Fruit fly (Drosophila melanogaster) whole organism, embryonic: Measurements from ENCODE around the gene CG14406.
A peak's percentile ranks its signal among the peaks of the same experiment; 100 is the strongest.

Experiments used
- BEAF-32 ChIP-seq: fragments of 200-800 bp; sonication (Bioruptor generic); optimal IDR thresholded peaks from 3 replicates; lab custom pipeline; 2017; ENCODE audit warnings: missing biosample characterization, missing genetic modification characterization, mild to moderate bottlenecking, moderate library complexity, missing genetic modification reagents
- Bgb ChIP-seq: fragments of 200-800 bp; sonication (Bioruptor generic); IDR thresholded peaks from 2 replicates; pipeline ENCODE4 v1.3.6; 2022; ENCODE audit warnings: missing biosample characterization, missing genetic modification characterization; ENCODE audit not compliant: partially characterized antibody
- BtbVII ChIP-seq: fragments of 200-800 bp; sonication (Bioruptor generic); optimal IDR thresholded peaks from 3 replicates; lab custom pipeline; 2017; ENCODE audit warnings: missing biosample characterization, mild to moderate bottlenecking, missing genetic modification characterization
- CG1024 ChIP-seq: fragments of 200-800 bp; sonication (Bioruptor generic); IDR thresholded peaks from 2 replicates; pipeline ENCODE4 v1.3.6; 2022; ENCODE audit warnings: missing biosample characterization, missing genetic modification characterization
- CG11695 ChIP-seq: fragments of 200-800 bp; sonication (Bioruptor generic); IDR thresholded peaks from 3 replicates; pipeline ENCODE4 v1.3.6; 2022; ENCODE audit warnings: missing biosample characterization, missing genetic modification characterization
- CG12391 ChIP-seq: fragments of 200-800 bp; sonication (Bioruptor generic); optimal IDR thresholded peaks from 3 replicates; lab custom pipeline; 2018; ENCODE audit warnings: missing biosample characterization, mild to moderate bottlenecking, missing genetic modification characterization, moderate library complexity
- CG12659 ChIP-seq: fragments of 200-800 bp; sonication (Bioruptor generic); optimal IDR thresholded peaks from 3 replicates; lab custom pipeline; 2017; ENCODE audit warnings: mild to moderate bottlenecking, missing biosample characterization, missing genetic modification reagents, missing genetic modification characterization
- CG13296 ChIP-seq: fragments of 200-800 bp; sonication (Bioruptor generic); optimal IDR thresholded peaks from 3 replicates; lab custom pipeline; 2018; ENCODE audit warnings: missing biosample characterization, mild to moderate bottlenecking, missing genetic modification characterization
- CG14667 ChIP-seq: fragments of 200-800 bp; sonication (Bioruptor generic); IDR thresholded peaks from 2 replicates; pipeline ENCODE4 v1.3.6; 2022; ENCODE audit warnings: missing biosample characterization, missing genetic modification characterization
- CG1603 ChIP-seq: fragments of 200-800 bp; sonication (Bioruptor generic); optimal IDR thresholded peaks from 2 replicates; lab custom pipeline; 2019; ENCODE audit warnings: missing biosample characterization, mild to moderate bottlenecking, missing genetic modification characterization, moderate library complexity
- CG2116 ChIP-seq: fragments of 200-800 bp; sonication (Bioruptor generic); optimal IDR thresholded peaks from 3 replicates; lab custom pipeline; 2018; ENCODE audit warnings: missing biosample characterization, mild to moderate bottlenecking, missing genetic modification characterization
- CG33213 ChIP-seq: fragments of 200-800 bp; sonication (Bioruptor generic); optimal IDR thresholded peaks from 3 replicates; lab custom pipeline; 2016; ENCODE audit warnings: missing biosample characterization, missing genetic modification characterization
- CG34224 ChIP-seq: fragments of 200-800 bp; sonication (Bioruptor generic); IDR thresholded peaks from 3 replicates; pipeline ENCODE4 v1.3.6; 2022; ENCODE audit warnings: missing biosample characterization, missing genetic modification characterization; ENCODE audit not compliant: partially characterized antibody
- CG5180 ChIP-seq: fragments of 200-800 bp; sonication (Bioruptor generic); optimal IDR thresholded peaks from 3 replicates; lab custom pipeline; 2017; ENCODE audit warnings: missing biosample characterization, missing genetic modification characterization, mild to moderate bottlenecking, moderate library complexity, missing genetic modification reagents
- CG6683 ChIP-seq: fragments of 200-800 bp; sonication (Bioruptor generic); optimal IDR thresholded peaks from 2 replicates; lab custom pipeline; 2017; ENCODE audit warnings: missing biosample characterization, mild to moderate bottlenecking, missing genetic modification characterization, missing genetic modification reagents
- CG6689 ChIP-seq: fragments of 200-800 bp; sonication (Bioruptor generic); IDR thresholded peaks from 2 replicates; pipeline ENCODE4 v1.3.6; 2022; ENCODE audit warnings: missing biosample characterization, missing genetic modification characterization
- CG6854 ChIP-seq: fragments of 200-800 bp; sonication (Bioruptor generic); optimal IDR thresholded peaks from 3 replicates; lab custom pipeline; 2017; ENCODE audit warnings: missing biosample characterization, mild to moderate bottlenecking, missing genetic modification characterization
- CG7745 ChIP-seq: fragments of 200-800 bp; sonication (Bioruptor generic); optimal IDR thresholded peaks from 2 replicates; lab custom pipeline; 2018; ENCODE audit warnings: missing biosample characterization, mild to moderate bottlenecking, missing genetic modification characterization, moderate library complexity
- CG7987 ChIP-seq: fragments of 200-800 bp; sonication (Bioruptor generic); optimal IDR thresholded peaks from 2 replicates; lab custom pipeline; 2018; ENCODE audit warnings: missing biosample characterization, mild to moderate bottlenecking, missing genetic modification characterization, moderate library complexity
- CG9215 ChIP-seq: fragments of 200-800 bp; sonication (Bioruptor generic); IDR thresholded peaks from 2 replicates; pipeline ENCODE4 v1.3.6; 2022; ENCODE audit warnings: missing biosample characterization, missing genetic modification characterization
- CG9437 ChIP-seq: fragments of 200-800 bp; sonication (Bioruptor generic); optimal IDR thresholded peaks from 2 replicates; lab custom pipeline; 2018; ENCODE audit warnings: missing biosample characterization, mild to moderate bottlenecking, missing genetic modification characterization
- CTCF ChIP-seq: fragments of 200-800 bp; sonication (Bioruptor generic); optimal IDR thresholded peaks from 2 replicates; lab custom pipeline; 2017; ENCODE audit warnings: missing biosample characterization, mild to moderate bottlenecking, missing genetic modification characterization, moderate library complexity
- CrebB ChIP-seq: fragments of 200-800 bp; sonication (Bioruptor generic); optimal IDR thresholded peaks from 3 replicates; lab custom pipeline; 2018; ENCODE audit warnings: missing biosample characterization, mild to moderate bottlenecking, missing genetic modification characterization
- D19A ChIP-seq: fragments of 200-800 bp; optimal IDR thresholded peaks from 3 replicates; lab custom pipeline; 2019; ENCODE audit warnings: missing biosample characterization, mild to moderate bottlenecking, missing genetic modification characterization, moderate library complexity
- Deaf1 ChIP-seq: fragments of 200-800 bp; optimal IDR thresholded peaks from 3 replicates; lab custom pipeline; 2019; ENCODE audit warnings: missing biosample characterization, mild to moderate bottlenecking, missing genetic modification characterization, moderate library complexity
- Eip74EF ChIP-seq, 2 experiments: fragments of 200-800 bp in 1 of 2; fragments of >200 bp in 1 of 2; sonication (Bioruptor generic) in 1 of 2; optimal IDR thresholded peaks; 2 replicates each; lab custom pipeline; 2017 to 2019; ENCODE audit warnings: missing biosample characterization in 2 of 2, missing genetic modification characterization in 2 of 2, mild to moderate bottlenecking in 1 of 2, moderate library complexity in 1 of 2
- Fer2 ChIP-seq: fragments of 200-800 bp; sonication (Bioruptor generic); optimal IDR thresholded peaks from 2 replicates; lab custom pipeline; 2018; ENCODE audit warnings: missing biosample characterization, mild to moderate bottlenecking, missing genetic modification characterization, moderate library complexity
- Fer3 ChIP-seq: fragments of 200-800 bp; sonication (Bioruptor generic); optimal IDR thresholded peaks from 2 replicates; lab custom pipeline; 2018; ENCODE audit warnings: missing biosample characterization, mild to moderate bottlenecking, missing genetic modification characterization, moderate library complexity
- Hsf ChIP-seq: fragments of 200-800 bp; sonication (Bioruptor generic); optimal IDR thresholded peaks from 3 replicates; lab custom pipeline; 2016; ENCODE audit warnings: missing biosample characterization, missing genetic modification characterization
- Med ChIP-seq: fragments of 200-800 bp; sonication (Bioruptor generic); peaks from one replicate; lab custom pipeline; 2016; ENCODE audit warnings: missing biosample characterization, missing genetic modification characterization, mild to moderate bottlenecking, inconsistent platforms, moderate library complexity
- NFAT ChIP-seq: fragments of 200-800 bp; sonication (Bioruptor generic); IDR thresholded peaks from 2 replicates; pipeline ENCODE4 v1.3.6; 2022; ENCODE audit warnings: missing biosample characterization, missing genetic modification characterization
- NK7.1 ChIP-seq: fragments of 200-800 bp; sonication (Bioruptor generic); optimal IDR thresholded peaks from 3 replicates; lab custom pipeline; 2016; ENCODE audit warnings: missing biosample characterization, missing genetic modification characterization
- Sox100B ChIP-seq: fragments of 200-800 bp; sonication (Bioruptor generic); optimal IDR thresholded peaks from 3 replicates; lab custom pipeline; 2018; ENCODE audit warnings: missing biosample characterization, mild to moderate bottlenecking, missing genetic modification characterization
- Sry-β ChIP-seq: fragments of 200-800 bp; sonication (Bioruptor generic); optimal IDR thresholded peaks from 2 replicates; lab custom pipeline; 2018; ENCODE audit warnings: missing biosample characterization, mild to moderate bottlenecking, missing genetic modification characterization, moderate library complexity
- Xbp1 ChIP-seq: fragments of 200-800 bp; sonication (Bioruptor generic); optimal IDR thresholded peaks from 3 replicates; lab custom pipeline; 2016; ENCODE audit warnings: missing biosample characterization, mild to moderate bottlenecking, missing genetic modification characterization
- btn ChIP-seq: fragments of 200-800 bp; sonication (Bioruptor generic); optimal IDR thresholded peaks from 2 replicates; lab custom pipeline; 2016; ENCODE audit warnings: missing biosample characterization, missing genetic modification characterization
- corto ChIP-seq: fragments of 200-800 bp; sonication (Bioruptor generic); optimal IDR thresholded peaks from 2 replicates; lab custom pipeline; 2016; ENCODE audit warnings: missing biosample characterization, mild to moderate bottlenecking, missing genetic modification characterization, moderate library complexity
- crol ChIP-seq: fragments of 200-800 bp; sonication (Bioruptor generic); IDR thresholded peaks from 2 replicates; pipeline ENCODE4 v1.3.6; 2022; ENCODE audit warnings: missing biosample characterization, missing genetic modification characterization
- dati ChIP-seq: fragments of 200-800 bp; sonication (Bioruptor generic); IDR thresholded peaks from 2 replicates; pipeline ENCODE4 v1.3.6; 2022; ENCODE audit warnings: missing biosample characterization, missing genetic modification characterization
- dmrt11E ChIP-seq: fragments of 200-800 bp; sonication (Bioruptor generic); optimal IDR thresholded peaks from 3 replicates; lab custom pipeline; 2018; ENCODE audit warnings: missing biosample characterization, mild to moderate bottlenecking, missing genetic modification characterization, moderate library complexity
- dpn ChIP-seq, 2 experiments: fragments of 200-800 bp; sonication (Bioruptor generic); optimal IDR thresholded peaks; 3 replicates each; lab custom pipeline; 2016; ENCODE audit warnings: missing biosample characterization in 2 of 2, missing genetic modification characterization in 2 of 2
- ems ChIP-seq: fragments of 200-800 bp; sonication (Bioruptor generic); optimal IDR thresholded peaks from 3 replicates; lab custom pipeline; 2016; ENCODE audit warnings: missing biosample characterization, missing genetic modification characterization
- gro ChIP-seq: fragments of 200-800 bp; sonication (Bioruptor generic); optimal IDR thresholded peaks from 2 replicates; lab custom pipeline; 2016; ENCODE audit warnings: missing biosample characterization, missing genetic modification characterization
- luna ChIP-seq: fragments of 200-800 bp; sonication (Bioruptor generic); optimal IDR thresholded peaks from 2 replicates; lab custom pipeline; 2016; ENCODE audit warnings: missing biosample characterization, missing genetic modification characterization
- mam ChIP-seq: fragments of 200-800 bp; sonication (Bioruptor generic); optimal IDR thresholded peaks from 3 replicates; lab custom pipeline; 2016; ENCODE audit warnings: missing biosample characterization, missing genetic modification characterization
- schlank ChIP-seq: fragments of 200-800 bp; sonication (Bioruptor generic); optimal IDR thresholded peaks from 2 replicates; lab custom pipeline; 2018; ENCODE audit warnings: missing biosample characterization, mild to moderate bottlenecking, missing genetic modification characterization
- sd ChIP-seq: fragments of 200-800 bp; sonication (Bioruptor generic); optimal IDR thresholded peaks from 3 replicates; lab custom pipeline; 2018; ENCODE audit warnings: missing biosample characterization, mild to moderate bottlenecking, missing genetic modification characterization, moderate library complexity
- sob ChIP-seq: fragments of 200-800 bp; sonication (Bioruptor generic); IDR thresholded peaks from 2 replicates; pipeline ENCODE4 v1.3.6; 2022; ENCODE audit warnings: missing biosample characterization, missing genetic modification characterization
- trh ChIP-seq: fragments of 200-800 bp; sonication (Bioruptor generic); optimal IDR thresholded peaks from 2 replicates; lab custom pipeline; 2016; ENCODE audit warnings: missing biosample characterization, missing genetic modification characterization
- yki ChIP-seq: fragments of >200 bp; optimal IDR thresholded peaks from 3 replicates; lab custom pipeline; 2018
- z ChIP-seq: fragments of 200-800 bp; sonication (Bioruptor generic); IDR thresholded peaks from 3 replicates; pipeline ENCODE4 v1.3.6; 2022; ENCODE audit warnings: missing biosample characterization, missing genetic modification characterization
- zen ChIP-seq: fragments of 200-800 bp; sonication (Bioruptor generic); optimal IDR thresholded peaks from 3 replicates; lab custom pipeline; 2018; ENCODE audit warnings: missing biosample characterization, mild to moderate bottlenecking, missing genetic modification characterization, moderate library complexity

CG14406 gene

dm6 chrX:14953896-14954295 is 43.3 kb upstream of the CG14406 start (continued):
- no peak for TF ChIP-seq corto (GFP tag; lab: Kevin White, UChicago)
- TF ChIP-seq CG14667 = no peak
- TF ChIP-seq CG12659 (GFP tag; lab: Kevin White, UChicago) = peak; percentile 20
- TF ChIP-seq sd = no peak
- peak; percentile 26 for TF ChIP-seq Hsf (GFP tag; lab: Kevin White, UChicago)
- TF ChIP-seq sob (GFP tag; lab: Robert Waterston, UW) = no peak
- no peak for TF ChIP-seq CG6689 (GFP tag; lab: Robert Waterston, UW)
- no peak for TF ChIP-seq luna (GFP tag; lab: Kevin White, UChicago)
- TF ChIP-seq CG7987 (GFP tag; lab: Kevin White, UChicago) = no peak
- no peak for TF ChIP-seq CG7745
- no peak for TF ChIP-seq D19A (tag; lab: Kevin White, UChicago)
- TF ChIP-seq NFAT (GFP tag; lab: Robert Waterston, UW) = no peak
- no peak for TF ChIP-seq ems (GFP tag; lab: Kevin White, UChicago)
- TF ChIP-seq mam (GFP tag; lab: Kevin White, UChicago) = no peak
- no peak for TF ChIP-seq CG6683
- TF ChIP-seq Med (GFP tag; lab: Kevin White, UChicago) = peak; percentile 63
- no peak for TF ChIP-seq Sox100B (GFP tag; lab: Kevin White, UChicago)
- TF ChIP-seq BtbVII (GFP tag; lab: Kevin White, UChicago) = no peak
- peak; percentile 3 for TF ChIP-seq BEAF-32 (GFP tag; lab: Kevin White, UChicago)
- TF ChIP-seq dmrt11E (tag; lab: Kevin White, UChicago) = no peak
- no peak for TF ChIP-seq Fer3 (tag; lab: Kevin White, UChicago)
- no peak for TF ChIP-seq CG9215 (GFP tag; lab: Robert Waterston, UW)
- no peak for TF ChIP-seq dati (GFP tag; lab: Robert Waterston, UW)
- TF ChIP-seq gro (GFP tag; lab: Kevin White, UChicago) = no peak
- TF ChIP-seq CG1024 (GFP tag; lab: Robert Waterston, UW) = no peak
- TF ChIP-seq schlank (tag; lab: Kevin White, UChicago) = no peak
- no peak for TF ChIP-seq CG5180 (GFP tag; lab: Kevin White, UChicago)
- TF ChIP-seq trh = no peak
- no peak for TF ChIP-seq CG9437
- peak; percentile 68 for TF ChIP-seq Bgb
- no peak for TF ChIP-seq btn (GFP tag; lab: Kevin White, UChicago)
- no peak for TF ChIP-seq NK7.1
- no peak for TF ChIP-seq CrebB (tag; lab: Kevin White, UChicago)
- no peak for TF ChIP-seq Eip74EF (GFP tag; optimal IDR thresholded peaks at IDR 0.05; lab: Kevin White, UChicago)
- TF ChIP-seq z = no peak
- TF ChIP-seq dpn (GFP tag; optimal IDR thresholded peaks at IDR 0.05; lab: Kevin White, UChicago) = peak in 1 of 2 experiments; percentile 19
- TF ChIP-seq crol = no peak
- peak; percentile 98 for TF ChIP-seq CTCF (GFP tag; lab: Kevin White, UChicago)
- TF ChIP-seq CG6854 (GFP tag; lab: Kevin White, UChicago) = no peak
- TF ChIP-seq Xbp1 (GFP tag; lab: Kevin White, UChicago) = peak; percentile 53
- no peak for TF ChIP-seq Deaf1
- TF ChIP-seq CG33213 (GFP tag; lab: Kevin White, UChicago) = peak; percentile 19
- no peak for TF ChIP-seq CG1603
- no peak for TF ChIP-seq CG2116 (GFP tag; lab: Kevin White, UChicago)
- TF ChIP-seq CG34224 (GFP tag; lab: Robert Waterston, UW) = no peak
- TF ChIP-seq CG12391 (tag; lab: Kevin White, UChicago) = no peak
- TF ChIP-seq zen (tag; lab: Kevin White, UChicago) = peak; percentile 41
- no peak for TF ChIP-seq yki (lab: Kevin White, UChicago)
- TF ChIP-seq CG11695 (GFP tag; lab: Robert Waterston, UW) = no peak
- TF ChIP-seq Fer2 (tag; lab: Kevin White, UChicago) = no peak
- no peak for TF ChIP-seq CG13296 (GFP tag; lab: Kevin White, UChicago)
- peak; percentile 81 for TF ChIP-seq Sry-β (GFP tag; lab: Kevin White, UChicago)
